Worm (Caenorhabditis elegans): Measurements from ENCODE around the gene T25B9.3.

T25B9.3 gene

ce11 chrIV:10697022-10697979, 47.3 kb upstream of the T25B9.3 start, which contains the start of gene allo-1 (continued):
- TF ChIP-seq ces-1 (GFP tag; optimal IDR thresholded peaks at IDR 0.05) (no peak), R02D3.7 (tag; optimal IDR thresholded peaks at IDR 0.05) (no peak), arid-1 (GFP tag; conservative IDR thresholded peaks at IDR 0.05) (no peak), egl-43 (GFP tag; IDR thresholded peaks at IDR 0.05) (no peak), spr-1 (tag; optimal IDR thresholded peaks at IDR 0.05) (no peak), nhr-48 (tag; optimal IDR thresholded peaks at IDR 0.05) (peak; percentile 18), duxl-1 (tag; optimal IDR thresholded peaks at IDR 0.05; ENCODE audit: poor library complexity) (no peak), Y5F2A.4 (GFP tag; optimal IDR thresholded peaks at IDR 0.05) (no peak), lsy-2 (tag; optimal IDR thresholded peaks at IDR 0.05) (peak; percentile 35 to 68), ceh-44 (GFP tag; IDR thresholded peaks at IDR 0.05) (no peak), Y48G9A.11 (GFP tag; IDR thresholded peaks at IDR 0.05) (no peak), zip-2 (tag; optimal IDR thresholded peaks at IDR 0.05) (no peak), daf-19 (GFP tag; conservative IDR thresholded peaks at IDR 0.05) (no peak), ZK546.5 (tag; optimal IDR thresholded peaks at IDR 0.05) (no peak), ceh-82 (tag; optimal IDR thresholded peaks at IDR 0.05) (no peak), vab-7 (GFP tag; IDR thresholded peaks at IDR 0.05) (no peak), F49E8.2 (tag; optimal IDR thresholded peaks at IDR 0.05; ENCODE audit: borderline replicate concordance) (no peak), dpl-1 (GFP tag; optimal IDR thresholded peaks at IDR 0.05) (peak; percentile 82), lim-7 (GFP tag; IDR thresholded peaks at IDR 0.05) (no peak), mdl-1 (tag; optimal IDR thresholded peaks at IDR 0.05) (peak; percentile 15 to 83), ceh-20 (GFP tag; IDR thresholded peaks at IDR 0.05) (no peak), rbr-2 (tag; optimal IDR thresholded peaks at IDR 0.05) (peak; percentile 24), pqm-1 (tag; optimal IDR thresholded peaks at IDR 0.05) (peak; percentile 7), Y105C5A.15 (GFP tag; IDR thresholded peaks at IDR 0.05) (no peak), T20F7.1 (GFP tag; optimal IDR thresholded peaks at IDR 0.05) (peak; percentile 30), nhr-41 (GFP tag; IDR thresholded peaks at IDR 0.05) (no peak), mxl-3 (GFP tag; optimal IDR thresholded peaks at IDR 0.05) (peak; percentile 65), attf-4 (tag; optimal IDR thresholded peaks at IDR 0.05) (no peak), F37D6.2 (tag; optimal IDR thresholded peaks at IDR 0.05) (no peak), aha-1 (tag) (peak; percentile 92), hif-1 (tag; optimal IDR thresholded peaks at IDR 0.05) (peak in 1 of 2 experiments; percentile 56), ctbp-1 (GFP tag; IDR thresholded peaks at IDR 0.05) (no peak), cey-2 (tag; optimal IDR thresholded peaks at IDR 0.05; ENCODE audit: borderline replicate concordance, insufficient read depth) (no peak), F26F4.8 (GFP tag; conservative IDR thresholded peaks at IDR 0.05) (no peak), daf-16 (GFP tag; optimal IDR thresholded peaks at IDR 0.05) (no peak), daf-16 (tag; optimal IDR thresholded peaks at IDR 0.05) (peak; percentile 18), nhr-6 (tag; optimal IDR thresholded peaks at IDR 0.05) (peak; percentile 63), sdz-12 (GFP tag; optimal IDR thresholded peaks at IDR 0.05) (no peak), nhr-11 (tag; optimal IDR thresholded peaks at IDR 0.05) (peak; percentile 65), mdt-29 (GFP tag; IDR thresholded peaks at IDR 0.05) (no peak), daf-12 (tag; optimal IDR thresholded peaks at IDR 0.05) (no peak), ztf-7 (tag; optimal IDR thresholded peaks at IDR 0.05) (no peak), ceh-28 (tag; optimal IDR thresholded peaks at IDR 0.05) (no peak), tag-97 (GFP tag; IDR thresholded peaks at IDR 0.05) (no peak), hmg-1.1 (GFP tag; IDR thresholded peaks at IDR 0.05) (peak; percentile 26; the same call in 1 of the 2 replicates), lin-39 (tag; optimal IDR thresholded peaks at IDR 0.05) (no peak), egl-27 (tag; optimal IDR thresholded peaks at IDR 0.05) (no peak), nhr-76 (tag; optimal IDR thresholded peaks at IDR 0.05) (no peak), nhr-102 (tag; optimal IDR thresholded peaks at IDR 0.05) (no peak), php-3 (GFP tag; IDR thresholded peaks at IDR 0.05) (no peak)
